Worm (Caenorhabditis elegans) whole organism, L4 larva: ENCODE results near the gene nfx-1.

ENCODE experiments used
- F26F4.8 ChIP-seq: fragments of 200-800 bp; sonication (Bioruptor generic); conservative IDR thresholded peaks from 2 replicates; pipeline ENCODE4 v1.3.6; 2022; ENCODE audit warnings: missing genetic modification characterization, missing compliant biosample characterization
- T20F7.1 ChIP-seq: fragments of 200-800 bp; sonication (Bioruptor generic); optimal IDR thresholded peaks from 2 replicates; lab custom pipeline; 2018; ENCODE audit warnings: mild to moderate bottlenecking, missing genetic modification characterization, missing compliant biosample characterization
- Y48G9A.11 ChIP-seq: fragments of 200-800 bp; sonication (Bioruptor generic); IDR thresholded peaks from 2 replicates; pipeline ENCODE4 v1.3.6; 2022; ENCODE audit warnings: missing genetic modification reagents, missing genetic modification characterization, missing compliant biosample characterization
- Y5F2A.4 ChIP-seq: fragments of 200-800 bp; sonication (Bioruptor generic); optimal IDR thresholded peaks from 2 replicates; lab custom pipeline; 2018; ENCODE audit warnings: mild to moderate bottlenecking, missing genetic modification characterization, missing compliant biosample characterization
- Y75B8A.6 ChIP-seq: fragments of 200-800 bp; sonication (Bioruptor generic); IDR thresholded peaks from 2 replicates; pipeline ENCODE4 v1.3.6; 2022; ENCODE audit warnings: missing genetic modification reagents, missing genetic modification characterization, missing compliant biosample characterization
- ZK337.2 ChIP-seq: fragments of 200-800 bp; sonication (Bioruptor generic); IDR thresholded peaks from 2 replicates; pipeline ENCODE4 v1.3.6; 2022; ENCODE audit warnings: missing genetic modification reagents, missing genetic modification characterization, missing compliant biosample characterization
- ZK546.5 ChIP-seq, 2 experiments: sonication (generic microtip); optimal IDR thresholded peaks; 2 replicates each; lab custom pipeline; 2017; ENCODE audit warnings: missing biosample characterization in 2 of 2, missing genetic modification characterization in 2 of 2
- aha-1 ChIP-seq: fragments of 150-350 bp; peaks from one replicate; lab custom pipeline; 2014; ENCODE audit warnings: missing biosample characterization, missing genetic modification characterization
- arid-1 ChIP-seq: fragments of 200-800 bp; sonication (Bioruptor generic); conservative IDR thresholded peaks from 2 replicates; pipeline ENCODE4 v1.3.6; 2022; ENCODE audit warnings: missing genetic modification reagents, missing genetic modification characterization, missing compliant biosample characterization
- ceh-20 ChIP-seq: fragments of 200-800 bp; sonication (Bioruptor generic); IDR thresholded peaks from 2 replicates; pipeline ENCODE4 v1.3.6; 2022; ENCODE audit warnings: missing genetic modification reagents, missing genetic modification characterization, missing compliant biosample characterization
- ceh-28 ChIP-seq: fragments of 150-350 bp; optimal IDR thresholded peaks from 2 replicates; lab custom pipeline; 2014; ENCODE audit warnings: missing biosample characterization, missing genetic modification reagents, missing genetic modification characterization
- ceh-32 ChIP-seq: sonication (generic microtip); optimal IDR thresholded peaks from 2 replicates; lab custom pipeline; 2016; ENCODE audit warnings: mild to moderate bottlenecking, missing genetic modification characterization, missing compliant biosample characterization; ENCODE audit not compliant: poor library complexity
- ceh-44 ChIP-seq: fragments of 200-800 bp; sonication (Bioruptor generic); IDR thresholded peaks from 2 replicates; pipeline ENCODE4 v1.3.6; 2022; ENCODE audit warnings: missing genetic modification reagents, missing genetic modification characterization, missing compliant biosample characterization
- ceh-82 ChIP-seq: sonication (generic microtip); optimal IDR thresholded peaks from 2 replicates; lab custom pipeline; 2017; ENCODE audit warnings: missing biosample characterization, missing genetic modification characterization
- ces-1 ChIP-seq: fragments of 150-350 bp; sonication (generic microtip); optimal IDR thresholded peaks from 4 replicates; lab custom pipeline; 2014; ENCODE audit warnings: missing biosample characterization, missing genetic modification reagents, missing genetic modification characterization
- ctbp-1 ChIP-seq: fragments of 200-800 bp; sonication (Bioruptor generic); IDR thresholded peaks from 2 replicates; pipeline ENCODE4 v1.3.6; 2022; ENCODE audit warnings: missing genetic modification reagents, missing genetic modification characterization, missing compliant biosample characterization
- daf-12 ChIP-seq: fragments of 150-350 bp; optimal IDR thresholded peaks from 2 replicates; lab custom pipeline; 2014; ENCODE audit warnings: missing biosample characterization, missing genetic modification reagents, missing genetic modification characterization
- daf-16 ChIP-seq, 3 experiments: sonication (generic microtip); optimal IDR thresholded peaks; 2 replicates each; lab custom pipeline; 2016 to 2017; ENCODE audit warnings: missing genetic modification characterization in 3 of 3, missing genetic modification reagents in 3 of 3, mild to moderate bottlenecking in 2 of 3, missing compliant biosample characterization in 2 of 3, missing biosample characterization in 1 of 3, moderate library complexity in 1 of 3
- daf-8 ChIP-seq: fragments of 200-800 bp; sonication (Bioruptor generic); IDR thresholded peaks from 2 replicates; pipeline ENCODE4 v1.3.6; 2022; ENCODE audit warnings: missing genetic modification characterization, missing compliant biosample characterization
- dmd-6 ChIP-seq: fragments of 200-800 bp; sonication (Bioruptor generic); IDR thresholded peaks from 2 replicates; pipeline ENCODE4 v1.3.6; 2022; ENCODE audit warnings: missing genetic modification reagents, missing genetic modification characterization, missing compliant biosample characterization
- dmd-9 ChIP-seq: fragments of 200-800 bp; sonication (Bioruptor generic); IDR thresholded peaks from 2 replicates; pipeline ENCODE4 v1.3.6; 2022; ENCODE audit warnings: missing genetic modification reagents, missing genetic modification characterization, missing compliant biosample characterization
- duxl-1 ChIP-seq: sonication (generic microtip); optimal IDR thresholded peaks from 2 replicates; lab custom pipeline; 2016; ENCODE audit warnings: mild to moderate bottlenecking, missing genetic modification characterization, moderate library complexity, missing compliant biosample characterization; ENCODE audit not compliant: poor library complexity
- egl-43 ChIP-seq: fragments of 200-800 bp; sonication (Bioruptor generic); IDR thresholded peaks from 2 replicates; pipeline ENCODE4 v1.3.6; 2022; ENCODE audit warnings: missing genetic modification reagents, missing genetic modification characterization, missing compliant biosample characterization
- fkh-10 ChIP-seq: fragments of 150-350 bp; optimal IDR thresholded peaks from 2 replicates; lab custom pipeline; 2014; ENCODE audit warnings: missing biosample characterization, missing genetic modification reagents, missing genetic modification characterization
- hif-1 ChIP-seq, 2 experiments: sonication (generic microtip); optimal IDR thresholded peaks; 2 replicates each; lab custom pipeline; 2016 to 2017; ENCODE audit warnings: missing compliant biosample characterization in 2 of 2, missing genetic modification characterization in 2 of 2, missing genetic modification reagents in 2 of 2, missing genotype in 2 of 2, mild to moderate bottlenecking in 1 of 2
- hlh-11 ChIP-seq: fragments of 200-800 bp; sonication (Bioruptor generic); optimal IDR thresholded peaks from 2 replicates; lab custom pipeline; 2018; ENCODE audit warnings: mild to moderate bottlenecking, missing genetic modification characterization, missing compliant biosample characterization
- hmg-1.1 ChIP-seq: fragments of 200-800 bp; sonication (Bioruptor generic); IDR thresholded peaks from 2 replicates; pipeline ENCODE4 v1.3.6; 2022; ENCODE audit warnings: missing genetic modification reagents, missing genetic modification characterization, missing compliant biosample characterization
- jun-1 ChIP-seq: fragments of 150-350 bp; optimal IDR thresholded peaks from 2 replicates; lab custom pipeline; 2014; ENCODE audit warnings: missing biosample characterization, missing genetic modification reagents, missing genetic modification characterization
- lin-38 ChIP-seq: fragments of 200-800 bp; sonication (Bioruptor generic); IDR thresholded peaks from 2 replicates; pipeline ENCODE4 v1.3.6; 2022; ENCODE audit warnings: missing genetic modification reagents, missing genetic modification characterization, missing compliant biosample characterization
- lir-3 ChIP-seq: sonication (generic microtip); optimal IDR thresholded peaks from 2 replicates; lab custom pipeline; 2016; ENCODE audit warnings: mild to moderate bottlenecking, missing genetic modification characterization, missing compliant biosample characterization
- mdl-1 ChIP-seq, 2 experiments: fragments of 150-350 bp in 1 of 2; sonication (generic microtip) in 1 of 2; optimal IDR thresholded peaks; 2 replicates each; lab custom pipeline; 2014 to 2017; ENCODE audit warnings: missing biosample characterization in 2 of 2, missing genetic modification characterization in 2 of 2
- mdt-29 ChIP-seq: fragments of 200-800 bp; sonication (Bioruptor generic); IDR thresholded peaks from 2 replicates; pipeline ENCODE4 v1.3.6; 2022; ENCODE audit warnings: missing genetic modification reagents, missing genetic modification characterization, missing compliant biosample characterization
- mes-2 ChIP-seq: sonication (generic microtip); optimal IDR thresholded peaks from 2 replicates; lab custom pipeline; 2016; ENCODE audit warnings: missing genotype, mild to moderate bottlenecking, missing genetic modification characterization, missing compliant biosample characterization; ENCODE audit not compliant: poor library complexity, severe bottlenecking
- mxl-3 ChIP-seq: fragments of 200-800 bp; sonication (Bioruptor generic); optimal IDR thresholded peaks from 2 replicates; lab custom pipeline; 2018; ENCODE audit warnings: mild to moderate bottlenecking, missing genetic modification characterization, missing compliant biosample characterization
- nhr-11 ChIP-seq: fragments of 150-350 bp; optimal IDR thresholded peaks from 2 replicates; lab custom pipeline; 2014; ENCODE audit warnings: missing biosample characterization, missing genetic modification characterization
- nhr-42 ChIP-seq: fragments of 200-800 bp; sonication (Bioruptor generic); IDR thresholded peaks from 2 replicates; pipeline ENCODE4 v1.3.6; 2022; ENCODE audit warnings: missing genetic modification characterization, missing compliant biosample characterization
- nhr-48 ChIP-seq: sonication (generic microtip); optimal IDR thresholded peaks from 2 replicates; lab custom pipeline; 2016; ENCODE audit warnings: mild to moderate bottlenecking, missing genetic modification characterization, missing compliant biosample characterization
- nhr-76 ChIP-seq: fragments of 150-350 bp; optimal IDR thresholded peaks from 2 replicates; lab custom pipeline; 2014; ENCODE audit warnings: missing biosample characterization, missing genetic modification characterization
- pha-4 ChIP-seq, 2 experiments: fragments of 150-350 bp in 1 of 2; fragments of 200-800 bp in 1 of 2; sonication (Bioruptor generic) in 1 of 2; IDR thresholded peaks in 1 of 2; optimal IDR thresholded peaks in 1 of 2; 2 replicates each; pipeline versions ENCODE4 v1.3.6 to Lab custom; 2014 to 2022; ENCODE audit warnings: missing genetic modification characterization in 2 of 2, missing genetic modification reagents in 2 of 2, missing biosample characterization in 1 of 2, missing compliant biosample characterization in 1 of 2
- pqm-1 ChIP-seq: sonication (generic microtip); optimal IDR thresholded peaks from 2 replicates; lab custom pipeline; 2017; ENCODE audit warnings: missing biosample characterization, missing genetic modification characterization
- skn-1 ChIP-seq: fragments of 150-350 bp; optimal IDR thresholded peaks from 2 replicates; lab custom pipeline; 2014; ENCODE audit warnings: missing biosample characterization, missing genetic modification characterization
- snpc-4 ChIP-seq: fragments of 150-350 bp; optimal IDR thresholded peaks from 2 replicates; lab custom pipeline; 2014; ENCODE audit warnings: missing biosample characterization, missing genetic modification characterization
- tag-97 ChIP-seq: fragments of 200-800 bp; sonication (Bioruptor generic); IDR thresholded peaks from 2 replicates; pipeline ENCODE4 v1.3.6; 2022; ENCODE audit warnings: missing genetic modification characterization, missing compliant biosample characterization
- unc-62 ChIP-seq, 3 experiments: fragments of 150-350 bp in 1 of 3; sonication (generic microtip); optimal IDR thresholded peaks in 2 of 3; peaks in 1 of 3; 1 replicate in 1 of 3; 2 replicates in 2 of 3; lab custom pipeline; 2014 to 2017; ENCODE audit warnings: missing biosample characterization in 3 of 3, missing genetic modification characterization in 3 of 3, missing genetic modification reagents in 3 of 3, missing genotype in 1 of 3
- vab-7 ChIP-seq: fragments of 200-800 bp; sonication (Bioruptor generic); IDR thresholded peaks from 2 replicates; pipeline ENCODE4 v1.3.6; 2022; ENCODE audit warnings: missing genetic modification reagents, missing genetic modification characterization, missing compliant biosample characterization
- zip-2 ChIP-seq: fragments of 150-350 bp; optimal IDR thresholded peaks from 2 replicates; lab custom pipeline; 2014; ENCODE audit warnings: missing biosample characterization, missing genetic modification characterization
- ztf-11 ChIP-seq: fragments of 150-350 bp; optimal IDR thresholded peaks from 2 replicates; lab custom pipeline; 2014; ENCODE audit warnings: missing biosample characterization, missing genetic modification characterization

nfx-1 gene

ce11 chrIII:6402810-6403209 is 27.6 kb downstream of the nfx-1 start:
- TF ChIP-seq ceh-32 (tag; lab: Kevin White, UChicago) (no peak), Y5F2A.4 (GFP tag; lab: Kevin White, UChicago) (no peak), daf-12 (tag; lab: Kevin White, UChicago) (no peak), T20F7.1 (no peak), mdt-29 (GFP tag; lab: Robert Waterston, UW) (peak; percentile 34; the same call in 1 of the 2 replicates), zip-2 (tag; lab: Kevin White, UChicago) (no peak), snpc-4 (tag; lab: Kevin White, UChicago) (no peak), Y48G9A.11 (no peak), unc-62 (GFP tag; optimal IDR thresholded peaks at IDR 0.05 in 1 of 2; lab: Kevin White, UChicago) (peak in 1 of 2 experiments; percentile 83), unc-62 (tag; optimal IDR thresholded peaks at IDR 0.05; lab: Kevin White, UChicago) (no peak), dmd-6 (peak; percentile 67), mes-2 (tag; lab: Kevin White, UChicago) (no peak), daf-8 (no peak), ztf-11 (tag; lab: Kevin White, UChicago) (no peak), egl-43 (GFP tag; lab: Robert Waterston, UW) (no peak), tag-97 (GFP tag; lab: Robert Waterston, UW) (no peak), ZK337.2 (GFP tag; lab: Robert Waterston, UW) (no peak), Y75B8A.6 (no peak), aha-1 (tag; lab: Kevin White, UChicago) (peak; percentile 56), nhr-48 (tag; lab: Kevin White, UChicago) (no peak), ceh-28 (tag; lab: Kevin White, UChicago) (no peak), nhr-42 (GFP tag; lab: Robert Waterston, UW) (no peak), skn-1 (no peak), arid-1 (GFP tag; lab: Robert Waterston, UW) (no peak), jun-1 (no peak), dmd-9 (GFP tag; lab: Robert Waterston, UW) (no peak), lin-38 (GFP tag; lab: Robert Waterston, UW) (no peak), pqm-1 (tag; lab: Kevin White, UChicago) (no peak)
- TF ChIP-seq, all 104 proteins: peak for 4

- TF ChIP-seq hif-1 (tag; optimal IDR thresholded peaks at IDR 0.05; lab: Kevin White, UChicago) (no peak), ceh-20 (GFP tag; lab: Robert Waterston, UW) (peak; percentile 29; the same call in 1 of the 2 replicates), nhr-11 (tag; lab: Kevin White, UChicago) (peak; percentile 52), daf-16 (GFP tag; optimal IDR thresholded peaks at IDR 0.05; lab: Kevin White, UChicago) (peak in 1 of 2 experiments; percentile 41), daf-16 (tag; optimal IDR thresholded peaks at IDR 0.05; lab: Kevin White, UChicago) (no peak), ctbp-1 (GFP tag; lab: Robert Waterston, UW) (0 out of 2 replicates have a peak, but pooled peaks have one; percentile 27), nhr-76 (tag; lab: Kevin White, UChicago) (no peak), hlh-11 (tag; lab: Kevin White, UChicago) (peak; percentile 44)
Measured at ce11 chrIII:6405121-6405520, 29.9 kb downstream of the nfx-1 start.

- TF ChIP-seq dmd-6 (no peak), fkh-10 (GFP tag; lab: Kevin White, UChicago) (no peak), hmg-1.1 (GFP tag; lab: Robert Waterston, UW) (no peak), ces-1 (no peak), lir-3 (tag; lab: Kevin White, UChicago) (no peak), pqm-1 (tag; lab: Kevin White, UChicago) (no peak), F26F4.8 (GFP tag; lab: Robert Waterston, UW) (no peak), ZK546.5 (tag; optimal IDR thresholded peaks at IDR 0.05; lab: Kevin White, UChicago) (no peak), mxl-3 (GFP tag; lab: Kevin White, UChicago) (no peak), ceh-82 (tag; lab: Kevin White, UChicago) (no peak), mdl-1 (tag; optimal IDR thresholded peaks at IDR 0.05; lab: Kevin White, UChicago) (no peak), pha-4 (GFP tag; IDR thresholded peaks at IDR 0.05; lab: Robert Waterston, UW) (no peak), pha-4 (tag; optimal IDR thresholded peaks at IDR 0.05; lab: Kevin White, UChicago) (no peak), egl-43 (GFP tag; lab: Robert Waterston, UW) (no peak), vab-7 (GFP tag; lab: Robert Waterston, UW) (no peak), Y5F2A.4 (GFP tag; lab: Kevin White, UChicago) (no peak), nhr-11 (tag; lab: Kevin White, UChicago) (no peak), duxl-1 (tag; lab: Kevin White, UChicago) (no peak), ceh-44 (GFP tag; lab: Robert Waterston, UW) (no peak), daf-12 (tag; lab: Kevin White, UChicago) (no peak)
Measured at ce11 chrIII:6406829-6407228, 31.6 kb downstream of the nfx-1 start, which contains the start of gene let-756. TSS of gene let-756 (plus strand) at chrIII:6407129.
